Fruit fly (Drosophila melanogaster): Measurements from ENCODE around the gene plh.
A peak's percentile ranks its signal among the peaks of the same experiment; 100 is the strongest.

The plh gene

dm6 chr3R:5038652-5039458, 28.0 kb upstream of the plh start (continued):
- TF ChIP-seq CG2712 (tag; optimal IDR thresholded peaks at IDR 0.05) (peak; percentile 8), Hmr (GFP tag; optimal IDR thresholded peaks at IDR 0.05) (no peak), CG7745 (tag; optimal IDR thresholded peaks at IDR 0.05) (peak; percentile 45), zen2 (GFP tag; IDR thresholded peaks at IDR 0.05; ENCODE audit: partially characterized antibody) (no peak), Meics (GFP tag; optimal IDR thresholded peaks at IDR 0.05) (no peak), croc (GFP tag; conservative IDR thresholded peaks at IDR 0.05) (no peak), Hsf (GFP tag; optimal IDR thresholded peaks at IDR 0.05) (no peak), nau (GFP tag; optimal IDR thresholded peaks at IDR 0.05) (no peak), CG13894 (tag; optimal IDR thresholded peaks at IDR 0.05) (peak; percentile 36), Sox100B (GFP tag; optimal IDR thresholded peaks at IDR 0.05) (no peak), CG15011 (GFP tag; optimal IDR thresholded peaks at IDR 0.05) (no peak), Aef1 (GFP tag; IDR thresholded peaks at IDR 0.05) (no peak), H2.0 (GFP tag; IDR thresholded peaks at IDR 0.05) (no peak), CG17385 (GFP tag; optimal IDR thresholded peaks at IDR 0.05) (no peak), danr (GFP tag; IDR thresholded peaks at IDR 0.05) (no peak), Atf-2 (GFP tag; optimal IDR thresholded peaks at IDR 0.05) (no peak), Ada2b (GFP tag; IDR thresholded peaks at IDR 0.05) (no peak), CG10565 (GFP tag; optimal IDR thresholded peaks at IDR 0.05) (no peak), Lim3 (GFP tag; IDR thresholded peaks at IDR 0.05) (no peak), Elba2 (GFP tag; optimal IDR thresholded peaks at IDR 0.05) (no peak), Abd-B (GFP tag; optimal IDR thresholded peaks at IDR 0.05) (peak; percentile 9), CG18262 (tag; optimal IDR thresholded peaks at IDR 0.05) (no peak), Fer1 (GFP tag; optimal IDR thresholded peaks at IDR 0.05) (no peak), gro (GFP tag; optimal IDR thresholded peaks at IDR 0.05) (no peak), CG6813 (GFP tag; optimal IDR thresholded peaks at IDR 0.05) (no peak), fd64A (GFP tag; optimal IDR thresholded peaks at IDR 0.05) (no peak), CG1603 (tag; optimal IDR thresholded peaks at IDR 0.05) (no peak), CG1792 (GFP tag; optimal IDR thresholded peaks at IDR 0.05) (no peak), CG12236 (GFP tag; optimal IDR thresholded peaks at IDR 0.05) (no peak), CG11247 (GFP tag; IDR thresholded peaks at IDR 0.05) (no peak), zfh1 (GFP tag; IDR thresholded peaks at IDR 0.05) (0 out of 3 replicates have a peak, but pooled peaks have one; percentile 42), ATbp (GFP tag; optimal IDR thresholded peaks at IDR 0.05) (no peak), fd3F (GFP tag; optimal IDR thresholded peaks at IDR 0.05) (no peak), cad (GFP tag; optimal IDR thresholded peaks at IDR 0.05) (peak; percentile 50), lola (GFP tag; optimal IDR thresholded peaks at IDR 0.05) (no peak), CG6689 (GFP tag; IDR thresholded peaks at IDR 0.05) (no peak), sqz (GFP tag; optimal IDR thresholded peaks at IDR 0.05) (peak; percentile 47), tll (GFP tag; optimal IDR thresholded peaks at IDR 0.05) (peak in 1 of 2 experiments; percentile 98), pan (optimal IDR thresholded peaks at IDR 0.05) (no peak), pan (GFP tag; optimal IDR thresholded peaks at IDR 0.05 in 1 of 2, IDR thresholded peaks at IDR 0.05 in 1 of 2) (no peak), CG12299 (tag; optimal IDR thresholded peaks at IDR 0.05) (no peak), CG11085 (GFP tag; IDR thresholded peaks at IDR 0.05) (no peak), grn (GFP tag; optimal IDR thresholded peaks at IDR 0.05) (peak; percentile 92), CG14441 (GFP tag; IDR thresholded peaks at IDR 0.05) (no peak), so (GFP tag; IDR thresholded peaks at IDR 0.05) (no peak), GATAe (GFP tag; conservative IDR thresholded peaks at IDR 0.05) (no peak), pita (GFP tag; optimal IDR thresholded peaks at IDR 0.05) (no peak), CG10543 (GFP tag; optimal IDR thresholded peaks at IDR 0.05) (peak; percentile 12), CG3407 (GFP tag; optimal IDR thresholded peaks at IDR 0.05) (no peak), grau (tag; optimal IDR thresholded peaks at IDR 0.05) (no peak)
